Worm (Caenorhabditis elegans) whole organism, late embryonic: Measurements from ENCODE around the gene nspb-10.

Experiments used
- F13H6.1 ChIP-seq: sonication (generic microtip); optimal IDR thresholded peaks from 2 replicates; lab custom pipeline; 2016; ENCODE audit warnings: missing genetic modification characterization, missing compliant biosample characterization
- K02D7.2 ChIP-seq: sonication (generic microtip); optimal IDR thresholded peaks from 2 replicates; lab custom pipeline; 2017; ENCODE audit warnings: mild to moderate bottlenecking, missing genetic modification characterization, missing compliant biosample characterization
- ceh-19 ChIP-seq: fragments of 200-800 bp; sonication (Bioruptor generic); optimal IDR thresholded peaks from 2 replicates; lab custom pipeline; 2018; ENCODE audit warnings: mild to moderate bottlenecking, missing genetic modification characterization, missing compliant biosample characterization
- ceh-2 ChIP-seq: sonication (generic microtip); optimal IDR thresholded peaks from 2 replicates; lab custom pipeline; 2016; ENCODE audit warnings: missing genotype, missing genetic modification characterization, missing compliant biosample characterization
- ceh-24 ChIP-seq: sonication (generic microtip); optimal IDR thresholded peaks from 2 replicates; lab custom pipeline; 2016; ENCODE audit warnings: mild to moderate bottlenecking, missing genetic modification characterization, missing compliant biosample characterization
- ceh-30 ChIP-seq: fragments of 150-350 bp; optimal IDR thresholded peaks from 2 replicates; lab custom pipeline; 2014; ENCODE audit warnings: missing biosample characterization, missing genetic modification characterization
- ceh-31 ChIP-seq: sonication (generic microtip); optimal IDR thresholded peaks from 2 replicates; lab custom pipeline; 2016; ENCODE audit warnings: missing genetic modification characterization, missing compliant biosample characterization
- ceh-45 ChIP-seq: fragments of 200-800 bp; sonication (Bioruptor generic); IDR thresholded peaks from 2 replicates; pipeline ENCODE4 v1.3.6; 2022; ENCODE audit warnings: missing genetic modification reagents, missing genetic modification characterization, missing compliant biosample characterization
- ceh-48 ChIP-seq: sonication (generic microtip); optimal IDR thresholded peaks from 2 replicates; lab custom pipeline; 2016; ENCODE audit warnings: missing genetic modification characterization, inconsistent platforms, missing compliant biosample characterization
- dmd-4 ChIP-seq: sonication (generic microtip); optimal IDR thresholded peaks from 2 replicates; lab custom pipeline; 2016; ENCODE audit warnings: borderline replicate concordance, missing genetic modification characterization, missing compliant biosample characterization
- dve-1 ChIP-seq: sonication (generic microtip); optimal IDR thresholded peaks from 2 replicates; lab custom pipeline; 2017; ENCODE audit warnings: antibody characterized with exemption, mild to moderate bottlenecking, missing genetic modification characterization, missing compliant biosample characterization
- eyg-1 ChIP-seq: sonication (generic microtip); optimal IDR thresholded peaks from 2 replicates; lab custom pipeline; 2016; ENCODE audit warnings: missing genotype, missing genetic modification characterization, missing compliant biosample characterization
- fax-1 ChIP-seq: sonication (generic microtip); optimal IDR thresholded peaks from 2 replicates; lab custom pipeline; 2016; ENCODE audit warnings: missing genotype, missing genetic modification characterization, missing compliant biosample characterization
- fkh-10 ChIP-seq: fragments of 150-350 bp; optimal IDR thresholded peaks from 2 replicates; lab custom pipeline; 2014; ENCODE audit warnings: missing biosample characterization, missing genetic modification reagents, missing genetic modification characterization
- fkh-6 ChIP-seq: sonication (generic microtip); optimal IDR thresholded peaks from 2 replicates; lab custom pipeline; 2016; ENCODE audit warnings: missing genetic modification characterization, missing compliant biosample characterization
- gmeb-2 ChIP-seq: sonication (generic microtip); optimal IDR thresholded peaks from 2 replicates; lab custom pipeline; 2016; ENCODE audit warnings: missing genetic modification characterization, inconsistent platforms, missing compliant biosample characterization
- hlh-13 ChIP-seq: fragments of 200-800 bp; sonication (Bioruptor generic); optimal IDR thresholded peaks from 2 replicates; lab custom pipeline; 2018; ENCODE audit warnings: mild to moderate bottlenecking, missing genetic modification characterization, missing compliant biosample characterization
- mec-3 ChIP-seq: sonication (generic microtip); optimal IDR thresholded peaks from 2 replicates; lab custom pipeline; 2016; ENCODE audit warnings: borderline replicate concordance, missing genetic modification characterization, missing compliant biosample characterization
- npax-4 ChIP-seq: sonication (generic microtip); optimal IDR thresholded peaks from 2 replicates; lab custom pipeline; 2016; ENCODE audit warnings: missing genetic modification characterization, missing compliant biosample characterization
- pag-3 ChIP-seq: sonication (generic microtip); optimal IDR thresholded peaks from 2 replicates; lab custom pipeline; 2016; ENCODE audit warnings: missing compliant biosample characterization, missing genetic modification characterization, borderline replicate concordance
- pax-1 ChIP-seq: fragments of 150-350 bp; optimal IDR thresholded peaks from 2 replicates; lab custom pipeline; 2014; ENCODE audit warnings: missing biosample characterization, missing genetic modification characterization
- pha-2 ChIP-seq: sonication (generic microtip); optimal IDR thresholded peaks from 2 replicates; lab custom pipeline; 2017; ENCODE audit warnings: mild to moderate bottlenecking, missing genetic modification characterization, missing compliant biosample characterization
- pqm-1 ChIP-seq: sonication (generic microtip); optimal IDR thresholded peaks from 2 replicates; lab custom pipeline; 2016; ENCODE audit warnings: missing genetic modification characterization, missing compliant biosample characterization
- pros-1 ChIP-seq: fragments of 150-350 bp; optimal IDR thresholded peaks from 2 replicates; lab custom pipeline; 2014; ENCODE audit warnings: missing biosample characterization, missing genetic modification reagents, missing genetic modification characterization
- rnt-1 ChIP-seq: sonication (generic microtip); optimal IDR thresholded peaks from 2 replicates; lab custom pipeline; 2016; ENCODE audit warnings: missing genetic modification characterization, missing compliant biosample characterization
- sox-4 ChIP-seq: sonication (generic microtip); optimal IDR thresholded peaks from 2 replicates; lab custom pipeline; 2017; ENCODE audit warnings: mild to moderate bottlenecking, missing genetic modification characterization, inconsistent platforms, missing compliant biosample characterization
- unc-3 ChIP-seq, 2 experiments: fragments of 200-800 bp in 1 of 2; sonication (Bioruptor generic) in 1 of 2; sonication (generic microtip) in 1 of 2; conservative IDR thresholded peaks in 1 of 2; optimal IDR thresholded peaks in 1 of 2; 2 replicates each; pipeline versions ENCODE4 v1.3.6 to Lab custom; 2016 to 2022; ENCODE audit warnings: missing compliant biosample characterization in 2 of 2, missing genetic modification characterization in 2 of 2, missing genetic modification reagents in 1 of 2
- unc-42 ChIP-seq: sonication (generic microtip); optimal IDR thresholded peaks from 2 replicates; lab custom pipeline; 2016; ENCODE audit warnings: missing genotype, missing genetic modification characterization, missing compliant biosample characterization
- unc-86 ChIP-seq: sonication (generic microtip); optimal IDR thresholded peaks from 2 replicates; lab custom pipeline; 2016; ENCODE audit warnings: missing genetic modification characterization, missing compliant biosample characterization
- ztf-16 ChIP-seq: sonication (generic microtip); optimal IDR thresholded peaks from 2 replicates; lab custom pipeline; 2017; ENCODE audit warnings: missing genetic modification characterization, missing compliant biosample characterization

nspb-10 gene

DNA sequence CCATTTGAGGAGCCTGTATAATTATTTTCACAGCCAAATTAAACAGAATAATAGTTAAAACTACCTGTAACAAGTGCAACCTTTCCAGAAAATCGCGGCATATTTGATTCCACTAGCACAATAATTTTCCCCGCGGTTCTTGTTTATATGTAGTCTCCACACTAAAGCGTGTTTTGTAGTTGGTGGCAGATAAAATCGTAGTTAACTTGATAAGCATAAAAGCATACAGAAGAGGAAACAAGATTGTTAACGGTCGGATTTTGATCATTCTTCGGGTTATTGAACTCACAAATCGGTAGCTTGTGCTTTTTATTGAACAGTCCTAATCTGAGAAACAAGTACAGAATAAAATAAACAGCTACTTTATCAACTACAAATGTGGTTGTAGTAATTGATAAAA, 655 bp downstream of the nspb-10 start, which contains the start of gene C01G12.5:
Gene C01G12.5, minus strand, starts transcription at position 101 of the 400 bp plus-strand sequence.
- TF ChIP-seq ceh-31 = no peak
- no peak for TF ChIP-seq rnt-1 (tag; lab: Kevin White, UChicago)
- no peak for TF ChIP-seq pros-1 (tag; lab: Kevin White, UChicago)
- no peak for TF ChIP-seq ztf-16 (tag; lab: Kevin White, UChicago)

DNA sequence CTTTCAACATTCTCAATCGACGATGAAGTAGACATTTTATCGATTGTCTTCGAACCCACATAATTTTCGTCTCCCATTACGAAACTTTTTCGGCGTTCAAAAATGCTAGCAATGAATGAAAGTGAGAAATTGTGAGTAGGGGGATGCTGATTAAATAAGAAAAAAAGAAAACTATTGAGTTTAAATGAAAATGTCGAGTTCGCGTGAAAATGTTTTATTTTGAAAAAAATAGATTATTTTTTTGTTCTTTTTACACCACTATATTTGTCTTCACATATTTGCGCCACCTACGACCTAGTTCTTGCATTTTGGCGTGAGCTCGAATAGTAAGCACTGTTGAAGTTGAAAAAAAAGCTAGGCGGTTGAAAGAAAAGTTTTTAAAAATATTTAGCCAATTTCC, 5.9 kb downstream of the nspb-10 start, which contains the start of gene C01G12.3:
Gene C01G12.3, minus strand, starts transcription at position 101 of the 400 bp plus-strand sequence.
- TF ChIP-seq gmeb-2 (no peak), pax-1 (no peak), ceh-2 (no peak)
- TF ChIP-seq, all 69 proteins: peak for 0

DNA sequence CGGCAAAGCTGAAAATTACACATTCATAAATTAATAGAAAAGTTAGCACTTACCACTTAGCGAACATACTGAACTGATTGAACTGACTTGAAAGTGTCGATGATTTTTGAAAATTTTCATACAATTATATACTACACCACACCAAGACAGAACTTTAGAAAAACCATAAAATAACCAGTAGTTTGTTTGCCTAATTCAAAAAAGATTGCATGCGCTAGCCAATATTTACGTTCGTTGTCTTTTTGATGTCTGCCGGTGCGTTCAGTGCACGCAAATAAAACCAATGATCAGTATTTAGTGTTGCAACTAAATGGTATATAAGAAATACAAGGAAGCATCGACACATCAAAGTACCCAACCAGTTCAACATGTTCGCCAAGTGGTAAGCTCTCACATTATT, 7.5 kb downstream of the nspb-10 start, which contains the start of the genes nspb-8 and nspb-9:
Gene nspb-8, minus strand, starts transcription at position 101 of the 400 bp plus-strand sequence.
Gene nspb-9, plus strand, starts transcription at position 311 of the 400 bp plus-strand sequence.
- no peak for TF ChIP-seq eyg-1 (tag; lab: Kevin White, UChicago)

DNA sequence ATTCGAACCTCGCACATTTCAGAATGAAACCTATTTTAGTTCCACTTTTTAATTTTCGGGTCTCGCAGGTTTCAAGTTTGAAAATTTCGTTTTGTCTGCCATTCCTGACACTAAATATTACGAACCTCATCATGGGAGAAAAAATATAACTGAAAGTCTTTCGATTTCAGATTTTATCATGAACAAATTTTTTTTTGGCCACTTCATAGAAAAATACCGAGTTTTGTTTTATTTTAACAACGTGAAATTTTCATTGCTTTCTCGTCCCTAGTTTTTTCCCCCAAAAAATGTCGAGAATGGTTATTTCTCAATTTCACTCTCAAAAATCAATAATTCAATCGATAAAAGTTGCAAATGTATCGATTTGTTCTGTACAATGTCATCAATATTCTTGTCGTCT, 9.3 kb downstream of the nspb-10 start, which contains the start of gene C01G12.9:
Gene C01G12.9, plus strand, starts transcription at position 301 of the 400 bp plus-strand sequence.
- TF ChIP-seq eyg-1 (tag; lab: Kevin White, UChicago) (no peak), ceh-30 (tag; lab: Kevin White, UChicago) (no peak), fkh-10 (no peak), dmd-4 (tag; lab: Kevin White, UChicago) (no peak), unc-3 (GFP tag; conservative IDR thresholded peaks at IDR 0.05; lab: Robert Waterston, UW) (no peak), unc-3 (tag; optimal IDR thresholded peaks at IDR 0.05; lab: Kevin White, UChicago) (no peak), F13H6.1 (no peak)
- TF ChIP-seq, all 69 proteins: peak for 0

DNA sequence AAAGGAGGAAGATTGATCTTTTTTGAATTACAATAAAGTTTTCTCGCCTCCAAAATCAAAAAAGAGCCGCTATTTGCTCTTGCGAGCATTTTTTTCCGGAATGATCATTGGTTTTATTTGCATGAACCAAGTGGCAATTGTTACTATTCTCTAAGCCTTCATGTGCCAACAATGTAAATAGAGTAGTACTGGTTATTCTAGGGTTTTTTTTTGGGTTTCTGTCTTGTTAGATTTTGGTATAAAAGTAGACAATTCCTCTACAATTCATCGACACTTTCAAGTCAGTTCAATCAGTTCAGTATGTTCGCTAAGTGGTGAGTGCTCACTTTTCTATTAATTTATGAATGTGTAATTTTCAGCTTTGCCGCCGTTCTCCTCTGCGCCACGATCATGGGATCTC, 10.0 kb downstream of the nspb-10 start, which contains the start of gene nspb-7:
Gene nspb-7, plus strand, starts transcription at position 301 of the 400 bp plus-strand sequence.
- TF ChIP-seq K02D7.2 (tag; lab: Kevin White, UChicago) (no peak), eyg-1 (tag; lab: Kevin White, UChicago) (no peak), pqm-1 (tag; lab: Kevin White, UChicago) (no peak), F13H6.1 (no peak), npax-4 (tag; lab: Kevin White, UChicago) (no peak), fax-1 (tag; lab: Kevin White, UChicago) (no peak), pha-2 (tag; lab: Kevin White, UChicago) (no peak), ceh-45 (GFP tag; lab: Robert Waterston, UW) (no peak), ztf-16 (tag; lab: Kevin White, UChicago) (no peak), dve-1 (tag; lab: Kevin White, UChicago) (no peak)

DNA sequence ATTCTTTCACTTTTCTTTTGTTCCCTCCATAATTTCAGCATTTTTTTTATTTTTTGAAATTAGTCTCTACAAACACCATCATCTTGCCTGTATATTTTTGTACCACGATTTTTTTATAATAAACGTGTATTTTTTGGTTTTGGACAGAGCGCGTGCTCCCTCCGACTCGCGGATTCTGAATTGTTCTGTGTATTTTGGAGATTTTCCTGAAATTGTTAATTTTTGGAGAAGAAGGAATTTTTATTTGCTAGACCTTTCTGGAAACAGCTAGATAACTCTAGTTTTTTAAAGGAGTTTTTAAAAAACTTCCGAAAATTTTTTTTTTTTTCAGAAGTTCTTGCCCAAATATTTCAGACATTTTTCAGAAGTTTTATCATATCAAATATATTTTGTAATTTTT, 11.6 kb downstream of the nspb-10 start, which contains the start of gene C01G12.13:
Gene C01G12.13, plus strand, starts transcription at position 301 of the 400 bp plus-strand sequence.
- TF ChIP-seq pag-3 (tag; lab: Kevin White, UChicago) (no peak), sox-4 (tag; lab: Kevin White, UChicago) (no peak), ceh-19 (GFP tag; lab: Kevin White, UChicago) (no peak), hlh-13 (GFP tag; lab: Kevin White, UChicago) (no peak), ceh-24 (no peak), gmeb-2 (no peak), dve-1 (tag; lab: Kevin White, UChicago) (no peak), pros-1 (tag; lab: Kevin White, UChicago) (no peak), unc-86 (tag; lab: Kevin White, UChicago) (no peak), unc-42 (tag; lab: Kevin White, UChicago) (no peak), mec-3 (no peak), ceh-48 (tag; lab: Kevin White, UChicago) (no peak), fkh-6 (tag; lab: Kevin White, UChicago) (no peak)
